Worm (Caenorhabditis elegans) whole organism, young adult: ENCODE results near the gene srb-11.
A peak's percentile ranks its signal among the peaks of the same experiment; 100 is the strongest.

Experiments used
- B0261.1 ChIP-seq: sonication (generic microtip); optimal IDR thresholded peaks from 2 replicates; lab custom pipeline; 2016; ENCODE audit warnings: mild to moderate bottlenecking, missing genetic modification characterization, moderate library complexity, missing compliant biosample characterization
- F23B12.7 ChIP-seq: sonication (generic microtip); optimal IDR thresholded peaks from 2 replicates; lab custom pipeline; 2017; ENCODE audit warnings: missing genetic modification characterization, mild to moderate bottlenecking, missing compliant biosample characterization, antibody characterized with exemption, moderate library complexity; ENCODE audit not compliant: insufficient read depth
- F37B4.10 ChIP-seq: fragments of 200-800 bp; sonication (Bioruptor generic); IDR thresholded peaks from 2 replicates; pipeline ENCODE4 v1.3.6; 2022; ENCODE audit warnings: missing genetic modification characterization, missing compliant biosample characterization
- F52B5.7 ChIP-seq: sonication (generic microtip); optimal IDR thresholded peaks from 2 replicates; lab custom pipeline; 2016; ENCODE audit warnings: mild to moderate bottlenecking, missing genetic modification characterization, missing compliant biosample characterization
- F57A8.1 ChIP-seq: fragments of 200-800 bp; sonication (Bioruptor generic); optimal IDR thresholded peaks from 2 replicates; lab custom pipeline; 2018; ENCODE audit warnings: mild to moderate bottlenecking, missing genetic modification characterization, moderate library complexity, missing compliant biosample characterization
- T26A5.8 ChIP-seq: sonication (generic microtip); optimal IDR thresholded peaks from 2 replicates; lab custom pipeline; 2016; ENCODE audit warnings: missing genetic modification characterization, missing compliant biosample characterization
- Y53G8AR.9 ChIP-seq: fragments of 200-800 bp; sonication (Bioruptor generic); conservative IDR thresholded peaks from 2 replicates; pipeline ENCODE4 v1.3.6; 2022; ENCODE audit warnings: missing genetic modification reagents, missing genetic modification characterization, missing compliant biosample characterization
- Y56A3A.18 ChIP-seq: fragments of 200-800 bp; sonication (Bioruptor generic); IDR thresholded peaks from 2 replicates; pipeline ENCODE4 v1.3.6; 2022; ENCODE audit warnings: missing genetic modification reagents, missing genetic modification characterization, missing compliant biosample characterization
- Y79H2A.3 ChIP-seq: fragments of 200-800 bp; sonication (Bioruptor generic); conservative IDR thresholded peaks from 2 replicates; pipeline ENCODE4 v1.3.6; 2022; ENCODE audit warnings: missing genetic modification reagents, missing genetic modification characterization, missing compliant biosample characterization
- Y95B8A.8 ChIP-seq: fragments of 200-800 bp; sonication (Bioruptor generic); IDR thresholded peaks from 2 replicates; pipeline ENCODE4 v1.3.6; 2022; ENCODE audit warnings: missing genetic modification reagents, missing genetic modification characterization, missing compliant biosample characterization
- akir-1 ChIP-seq: fragments of 200-800 bp; sonication (Bioruptor generic); optimal IDR thresholded peaks from 2 replicates; lab custom pipeline; 2018; ENCODE audit warnings: mild to moderate bottlenecking, missing genetic modification characterization, moderate library complexity, missing compliant biosample characterization
- ama-1 ChIP-seq, 3 experiments: fragments of 150-350 bp in 1 of 3; sonication (generic microtip) in 2 of 3; optimal IDR thresholded peaks; 2 replicates each; lab custom pipeline; 2014 to 2018; ENCODE audit warnings: missing biosample characterization in 2 of 3, missing genetic modification characterization in 2 of 3, missing genetic modification reagents in 2 of 3
- atf-7 ChIP-seq: sonication (generic microtip); optimal IDR thresholded peaks from 2 replicates; lab custom pipeline; 2017; ENCODE audit warnings: mild to moderate bottlenecking, missing genetic modification characterization, missing compliant biosample characterization
- attf-6 ChIP-seq: fragments of 200-800 bp; sonication (Bioruptor generic); IDR thresholded peaks from 2 replicates; pipeline ENCODE4 v1.3.6; 2022; ENCODE audit warnings: missing genetic modification reagents, missing genetic modification characterization, missing compliant biosample characterization
- bed-1 ChIP-seq: fragments of 200-800 bp; sonication (Bioruptor generic); IDR thresholded peaks from 2 replicates; pipeline ENCODE4 v1.3.6; 2022; ENCODE audit warnings: missing genetic modification reagents, missing genetic modification characterization, missing compliant biosample characterization
- bed-2 ChIP-seq: fragments of 200-800 bp; sonication (Bioruptor generic); IDR thresholded peaks from 2 replicates; pipeline ENCODE4 v1.3.6; 2022; ENCODE audit warnings: missing genetic modification reagents, missing genetic modification characterization, missing compliant biosample characterization
- cebp-1 ChIP-seq, 2 experiments: fragments of 200-800 bp in 1 of 2; sonication (Bioruptor generic) in 1 of 2; sonication (generic microtip) in 1 of 2; IDR thresholded peaks in 1 of 2; optimal IDR thresholded peaks in 1 of 2; 2 replicates each; pipeline versions ENCODE4 v1.3.6 to Lab custom; 2017 to 2022; ENCODE audit warnings: missing compliant biosample characterization in 2 of 2, missing genetic modification characterization in 2 of 2, mild to moderate bottlenecking in 1 of 2, missing genetic modification reagents in 1 of 2, moderate library complexity in 1 of 2
- cebp-2 ChIP-seq: fragments of 200-800 bp; sonication (Bioruptor generic); IDR thresholded peaks from 2 replicates; pipeline ENCODE4 v1.3.6; 2022; ENCODE audit warnings: missing genetic modification characterization, missing compliant biosample characterization
- chd-7 ChIP-seq: sonication (generic microtip); optimal IDR thresholded peaks from 2 replicates; lab custom pipeline; 2016; ENCODE audit warnings: mild to moderate bottlenecking, missing genetic modification characterization, moderate library complexity, missing compliant biosample characterization
- die-1 ChIP-seq: sonication (generic microtip); optimal IDR thresholded peaks from 2 replicates; lab custom pipeline; 2016; ENCODE audit warnings: missing genotype, mild to moderate bottlenecking, missing genetic modification characterization, missing compliant biosample characterization
- dpl-1 ChIP-seq: fragments of 150-350 bp; optimal IDR thresholded peaks from 2 replicates; lab custom pipeline; 2014; ENCODE audit warnings: missing biosample characterization, missing genetic modification reagents, missing genetic modification characterization
- egl-18 ChIP-seq: fragments of 200-800 bp; sonication (Bioruptor generic); IDR thresholded peaks from 2 replicates; pipeline ENCODE4 v1.3.6; 2022; ENCODE audit warnings: missing genetic modification reagents, missing genetic modification characterization, missing compliant biosample characterization
- egl-44 ChIP-seq: fragments of 200-800 bp; sonication (Bioruptor generic); IDR thresholded peaks from 2 replicates; pipeline ENCODE4 v1.3.6; 2022; ENCODE audit warnings: missing genetic modification reagents, missing genetic modification characterization, missing compliant biosample characterization
- egrh-3 ChIP-seq: fragments of 200-800 bp; sonication (Bioruptor generic); IDR thresholded peaks from 2 replicates; pipeline ENCODE4 v1.3.6; 2022; ENCODE audit warnings: missing genetic modification reagents, missing genetic modification characterization, missing compliant biosample characterization
- ets-4 ChIP-seq: fragments of 200-800 bp; sonication (Bioruptor generic); optimal IDR thresholded peaks from 2 replicates; lab custom pipeline; 2018; ENCODE audit warnings: mild to moderate bottlenecking, missing genetic modification characterization, missing compliant biosample characterization
- hmg-1.2 ChIP-seq: fragments of 200-800 bp; sonication (Bioruptor generic); IDR thresholded peaks from 2 replicates; pipeline ENCODE4 v1.3.6; 2022; ENCODE audit warnings: missing genetic modification reagents, missing genetic modification characterization, missing compliant biosample characterization
- hmg-20 ChIP-seq: fragments of 200-800 bp; sonication (Bioruptor generic); IDR thresholded peaks from 2 replicates; pipeline ENCODE4 v1.3.6; 2022; ENCODE audit warnings: missing genetic modification reagents, missing genetic modification characterization, missing compliant biosample characterization
- lag-1 ChIP-seq: fragments of 200-800 bp; sonication (Bioruptor generic); IDR thresholded peaks from 2 replicates; pipeline ENCODE4 v1.3.6; 2022; ENCODE audit warnings: missing genetic modification reagents, missing genetic modification characterization, missing compliant biosample characterization
- let-526 ChIP-seq: fragments of 200-800 bp; sonication (Bioruptor generic); IDR thresholded peaks from 2 replicates; pipeline ENCODE4 v1.3.6; 2022; ENCODE audit warnings: missing genetic modification reagents, missing genetic modification characterization, missing compliant biosample characterization
- lin-35 ChIP-seq, 3 experiments: fragments of 150-350 bp in 2 of 3; sonication (generic microtip) in 1 of 3; optimal IDR thresholded peaks; 2 replicates each; lab custom pipeline; 2014 to 2018; ENCODE audit warnings: missing biosample characterization in 3 of 3, missing genetic modification characterization in 3 of 3, missing genetic modification reagents in 3 of 3
- madf-10 ChIP-seq: sonication (generic microtip); optimal IDR thresholded peaks from 2 replicates; lab custom pipeline; 2016; ENCODE audit warnings: mild to moderate bottlenecking, missing genetic modification characterization, missing compliant biosample characterization
- madf-8 ChIP-seq: fragments of 200-800 bp; sonication (Bioruptor generic); conservative IDR thresholded peaks from 2 replicates; pipeline ENCODE4 v1.3.6; 2022; ENCODE audit warnings: missing genetic modification reagents, missing genetic modification characterization, missing compliant biosample characterization
- mcd-1 ChIP-seq: fragments of 200-800 bp; sonication (Bioruptor generic); IDR thresholded peaks from 2 replicates; pipeline ENCODE4 v1.3.6; 2022; ENCODE audit warnings: missing genetic modification reagents, missing genetic modification characterization, missing compliant biosample characterization
- nfyb-1 ChIP-seq: fragments of 200-800 bp; sonication (Bioruptor generic); IDR thresholded peaks from 2 replicates; pipeline ENCODE4 v1.3.6; 2022; ENCODE audit warnings: missing genetic modification reagents, missing genetic modification characterization, missing compliant biosample characterization
- nhr-27 ChIP-seq: fragments of 200-800 bp; sonication (Bioruptor generic); optimal IDR thresholded peaks from 2 replicates; lab custom pipeline; 2018; ENCODE audit warnings: mild to moderate bottlenecking, missing genetic modification characterization, moderate library complexity, missing compliant biosample characterization
- nhr-90 ChIP-seq: sonication (generic microtip); optimal IDR thresholded peaks from 2 replicates; lab custom pipeline; 2016; ENCODE audit warnings: missing genotype, mild to moderate bottlenecking, missing genetic modification characterization, missing compliant biosample characterization
- pha-4 ChIP-seq: fragments of 150-350 bp; sonication (generic microtip); optimal IDR thresholded peaks from 2 replicates; lab custom pipeline; 2014; ENCODE audit warnings: missing biosample characterization, missing genetic modification reagents, missing genetic modification characterization
- rec-8 ChIP-seq, 2 experiments: sonication (generic microtip); optimal IDR thresholded peaks; 2 replicates each; lab custom pipeline; 2016; ENCODE audit warnings: mild to moderate bottlenecking in 2 of 2, missing genetic modification characterization in 2 of 2, missing genetic modification reagents in 2 of 2, missing genotype in 2 of 2, missing biosample characterization in 1 of 2, missing compliant biosample characterization in 1 of 2, moderate library complexity in 1 of 2
- sdz-38 ChIP-seq: sonication (generic microtip); optimal IDR thresholded peaks from 2 replicates; lab custom pipeline; 2016; ENCODE audit warnings: missing genotype, missing genetic modification characterization, missing compliant biosample characterization
- snpc-1.1 ChIP-seq: sonication (generic microtip); optimal IDR thresholded peaks from 2 replicates; lab custom pipeline; 2017; ENCODE audit warnings: missing genetic modification characterization, mild to moderate bottlenecking, missing compliant biosample characterization, antibody characterized with exemption, moderate library complexity, missing genotype, missing genetic modification reagents; ENCODE audit not compliant: insufficient read depth
- somi-1 ChIP-seq: fragments of 200-800 bp; sonication (Bioruptor generic); optimal IDR thresholded peaks from 2 replicates; lab custom pipeline; 2018; ENCODE audit warnings: mild to moderate bottlenecking, missing genetic modification characterization, missing compliant biosample characterization
- sptf-2 ChIP-seq: fragments of 200-800 bp; sonication (Bioruptor generic); optimal IDR thresholded peaks from 2 replicates; lab custom pipeline; 2018; ENCODE audit warnings: mild to moderate bottlenecking, missing genetic modification characterization, missing compliant biosample characterization
- tbp1 ChIP-seq: fragments of 200-800 bp; sonication (Bioruptor generic); optimal IDR thresholded peaks from 2 replicates; lab custom pipeline; 2018; ENCODE audit warnings: mild to moderate bottlenecking, missing genetic modification characterization, missing compliant biosample characterization
- unc-130 ChIP-seq: sonication (generic microtip); optimal IDR thresholded peaks from 2 replicates; lab custom pipeline; 2016; ENCODE audit warnings: missing genetic modification reagents, missing genetic modification characterization, missing compliant biosample characterization
- unc-62 ChIP-seq: fragments of 150-350 bp; optimal IDR thresholded peaks from 2 replicates; lab custom pipeline; 2014; ENCODE audit warnings: missing biosample characterization, missing genetic modification reagents, missing genetic modification characterization
- ztf-22 ChIP-seq: fragments of 200-800 bp; sonication (Bioruptor generic); optimal IDR thresholded peaks from 2 replicates; lab custom pipeline; 2018; ENCODE audit warnings: mild to moderate bottlenecking, missing genetic modification characterization, moderate library complexity, missing compliant biosample characterization
- ztf-25 ChIP-seq: fragments of 200-800 bp; sonication (Bioruptor generic); IDR thresholded peaks from 2 replicates; pipeline ENCODE4 v1.3.6; 2022; ENCODE audit warnings: missing genetic modification reagents, missing genetic modification characterization, missing compliant biosample characterization

srb-11 gene

ce11 chrIII:6462610-6463009 is 30.1 kb downstream of the srb-11 start, which contains the start of gene T26A5.8 (continued):
- TF ChIP-seq F23B12.7 (tag; lab: Kevin White, UChicago) (no peak), Y53G8AR.9 (peak; percentile 77), let-526 (GFP tag; lab: Robert Waterston, UW) (no peak), unc-62 (GFP tag; lab: Kevin White, UChicago) (no peak), somi-1 (GFP tag; lab: Kevin White, UChicago) (no peak), unc-130 (GFP tag; lab: Kevin White, UChicago) (peak; percentile 22), T26A5.8 (tag; lab: Kevin White, UChicago) (no peak), lag-1 (GFP tag; lab: Robert Waterston, UW) (no peak), madf-8 (GFP tag; lab: Robert Waterston, UW) (no peak), B0261.1 (tag; lab: Kevin White, UChicago) (no peak), ama-1 (optimal IDR thresholded peaks at IDR 0.05; lab: Kevin White, UChicago) (peak; percentile 10), ama-1 (GFP tag; optimal IDR thresholded peaks at IDR 0.05; lab: Kevin White, UChicago) (peak in 1 of 2 experiments; percentile 33), dpl-1 (GFP tag; lab: Kevin White, UChicago) (no peak), tbp1 (GFP tag; lab: Kevin White, UChicago) (peak; percentile 23), atf-7 (tag; lab: Kevin White, UChicago) (peak; percentile 33), Y95B8A.8 (0 out of 2 replicates have a peak, but pooled peaks have one; percentile 12), cebp-2 (no peak), egrh-3 (GFP tag; lab: Robert Waterston, UW) (no peak), nhr-90 (tag; lab: Kevin White, UChicago) (peak; percentile 7), ztf-25 (no peak), bed-2 (GFP tag; lab: Robert Waterston, UW) (no peak), egl-18 (0 out of 2 replicates have a peak, but pooled peaks have one; percentile 42), chd-7 (tag; lab: Kevin White, UChicago) (peak; percentile 5), attf-6 (GFP tag; lab: Robert Waterston, UW) (peak; percentile 31; the same call in 1 of the 2 replicates), pha-4 (tag; lab: Kevin White, UChicago) (no peak), cebp-1 (GFP tag; IDR thresholded peaks at IDR 0.05; lab: Robert Waterston, UW) (no peak), cebp-1 (tag; optimal IDR thresholded peaks at IDR 0.05; lab: Kevin White, UChicago) (peak; percentile 26), ztf-22 (GFP tag; lab: Kevin White, UChicago) (no peak), Y56A3A.18 (GFP tag; lab: Robert Waterston, UW) (peak; percentile 36; the same call in 1 of the 2 replicates), ets-4 (GFP tag; lab: Kevin White, UChicago) (no peak), snpc-1.1 (tag; lab: Kevin White, UChicago) (no peak), die-1 (peak; percentile 51), F57A8.1 (GFP tag; lab: Kevin White, UChicago) (no peak), nhr-27 (tag; lab: Kevin White, UChicago) (no peak), F52B5.7 (tag; lab: Kevin White, UChicago) (peak; percentile 73), F37B4.10 (GFP tag; lab: Robert Waterston, UW) (no peak), mcd-1 (GFP tag; lab: Robert Waterston, UW) (peak; percentile 47; the same call in 1 of the 2 replicates), hmg-1.2 (GFP tag; lab: Robert Waterston, UW) (no peak), sptf-2 (GFP tag; lab: Kevin White, UChicago) (no peak), bed-1 (GFP tag; lab: Robert Waterston, UW) (no peak), akir-1 (GFP tag; lab: Kevin White, UChicago) (no peak), rec-8 (tag; optimal IDR thresholded peaks at IDR 0.05; lab: Kevin White, UChicago) (no peak), hmg-20 (GFP tag; lab: Robert Waterston, UW) (no peak), madf-10 (tag; lab: Kevin White, UChicago) (no peak), Y79H2A.3 (GFP tag; lab: Robert Waterston, UW) (0 out of 2 replicates have a peak, but pooled peaks have one; percentile 45), sdz-38 (tag; lab: Kevin White, UChicago) (no peak), egl-44 (GFP tag; lab: Robert Waterston, UW) (no peak), nfyb-1 (GFP tag; lab: Robert Waterston, UW) (peak; percentile 56), lin-35 (GFP tag; optimal IDR thresholded peaks at IDR 0.05; lab: Kevin White, UChicago) (no peak)
